Worm (Caenorhabditis elegans): ENCODE measurements around the gene F08D12.15.

F08D12.15 gene

DNA sequence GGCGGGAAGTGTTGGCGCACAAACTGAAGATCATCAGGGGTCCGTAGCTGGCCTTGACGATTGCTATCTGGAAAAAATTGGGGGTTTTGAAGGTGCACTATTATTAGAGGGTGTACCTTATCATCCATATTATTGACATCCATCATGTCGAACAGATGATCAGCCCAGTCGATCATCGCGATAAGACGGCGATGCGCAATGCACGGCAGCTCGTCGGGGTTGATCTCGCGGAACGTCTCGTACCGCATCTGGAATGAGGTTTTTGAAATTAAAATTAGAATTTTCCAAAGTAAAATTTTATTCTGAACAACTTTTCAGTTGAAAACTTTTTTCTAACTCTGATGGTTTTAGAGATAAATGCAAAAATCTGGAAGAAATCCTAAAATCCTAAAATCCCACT, 31.5 kb downstream of the F08D12.15 start:
- TF ChIP-seq efl-1 (optimal IDR thresholded peaks at IDR 0.05) = no peak
- TF ChIP-seq efl-1 (GFP tag; optimal IDR thresholded peaks at IDR 0.05 in 1 of 2) = peak in 1 of 2 experiments; percentile 63
- TF ChIP-seq snu-23 (GFP tag; optimal IDR thresholded peaks at IDR 0.05) = no peak
- TF ChIP-seq Y116A8C.19 (tag; optimal IDR thresholded peaks at IDR 0.05; ENCODE audit: borderline replicate concordance) = no peak

DNA sequence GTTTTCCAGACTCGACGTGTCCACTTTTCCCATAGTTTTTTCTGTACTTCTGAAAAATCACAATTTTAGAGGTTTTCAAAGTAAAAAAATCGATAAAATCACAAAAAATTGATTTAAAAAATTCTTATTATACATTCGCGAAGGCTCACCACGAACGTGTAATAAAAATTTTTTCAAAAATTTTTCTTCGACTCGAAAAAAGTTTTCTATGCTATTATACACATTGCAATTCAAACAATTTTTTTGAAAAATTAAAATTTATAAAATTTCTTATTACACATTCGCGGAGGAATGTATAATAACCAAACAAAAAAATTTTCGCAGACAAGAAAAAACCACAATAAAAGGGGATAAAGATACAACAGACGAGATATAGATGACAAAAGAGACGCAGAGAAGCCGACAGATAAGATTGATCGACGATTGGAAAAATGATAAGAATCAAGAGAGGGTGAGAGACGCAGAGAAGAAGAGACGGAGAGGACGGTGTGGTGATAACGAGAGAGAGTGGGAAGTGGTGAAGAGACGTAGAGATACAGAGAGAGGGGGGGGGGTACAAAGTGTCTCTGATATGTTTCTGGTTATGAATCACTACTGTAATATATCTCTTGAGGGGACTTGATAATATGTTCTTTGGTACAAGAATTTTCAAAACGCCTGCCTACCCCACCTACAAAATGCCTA, 34.3 kb downstream of the F08D12.15 start, which contains the start of gene nhr-119:
nhr-119 (minus strand) TSS at position 51 of the 684 bp plus-strand sequence.
- TF ChIP-seq nhr-20 (tag; optimal IDR thresholded peaks at IDR 0.05) (peak; percentile 90), efl-1 (optimal IDR thresholded peaks at IDR 0.05) (peak; percentile 61 to 65), efl-1 (GFP tag; optimal IDR thresholded peaks at IDR 0.05 in 1 of 2) (peak; percentile 23 to 95), lin-39 (tag; optimal IDR thresholded peaks at IDR 0.05) (peak; percentile 92), nhr-77 (tag; optimal IDR thresholded peaks at IDR 0.05) (peak; percentile 27), irx-1 (tag; optimal IDR thresholded peaks at IDR 0.05) (peak; percentile 28), lin-14 (GFP tag; optimal IDR thresholded peaks at IDR 0.05) (peak; percentile 83), ama-1 (optimal IDR thresholded peaks at IDR 0.05) (peak; percentile 0), nhr-47 (tag; optimal IDR thresholded peaks at IDR 0.05) (peak; percentile 77), blmp-1 (tag; optimal IDR thresholded peaks at IDR 0.05) (peak; percentile 69), efl-3 (GFP tag; optimal IDR thresholded peaks at IDR 0.05) (no peak), xbp-1 (tag; optimal IDR thresholded peaks at IDR 0.05) (peak; percentile 50), sup-37 (GFP tag; optimal IDR thresholded peaks at IDR 0.05) (no peak), mdl-1 (tag; optimal IDR thresholded peaks at IDR 0.05) (peak in 1 of 2 experiments; percentile 71), skn-1 (tag; optimal IDR thresholded peaks at IDR 0.05) (peak; percentile 4), lin-15B (tag; optimal IDR thresholded peaks at IDR 0.05) (no peak), nhr-84 (tag; optimal IDR thresholded peaks at IDR 0.05) (no peak), lin-35 (GFP tag; optimal IDR thresholded peaks at IDR 0.05) (peak; percentile 6 to 69), Y116A8C.19 (tag; optimal IDR thresholded peaks at IDR 0.05; ENCODE audit: borderline replicate concordance) (no peak), egl-13 (tag; optimal IDR thresholded peaks at IDR 0.05) (no peak), lin-13 (GFP tag; optimal IDR thresholded peaks at IDR 0.05) (peak; percentile 26), nhr-85 (tag) (peak; percentile 98), jun-1 (tag; optimal IDR thresholded peaks at IDR 0.05) (peak; percentile 73), nhr-71 (tag; optimal IDR thresholded peaks at IDR 0.05) (peak; percentile 94), nhr-90 (tag; optimal IDR thresholded peaks at IDR 0.05; ENCODE audit: poor library complexity) (peak; percentile 87), lsy-2 (tag; optimal IDR thresholded peaks at IDR 0.05) (peak; percentile 69 to 74), mep-1 (tag; optimal IDR thresholded peaks at IDR 0.05) (peak; percentile 52), C04F5.9 (tag; optimal IDR thresholded peaks at IDR 0.05) (no peak), snu-23 (GFP tag; optimal IDR thresholded peaks at IDR 0.05) (peak; percentile 83), elt-3 (tag; optimal IDR thresholded peaks at IDR 0.05) (peak in 3 of 6 experiments; percentile 91 to 99 (median 91)), nhr-12 (tag; optimal IDR thresholded peaks at IDR 0.05) (no peak), swsn-7 (tag; optimal IDR thresholded peaks at IDR 0.05) (peak; percentile 66), grh-1 (GFP tag; IDR thresholded peaks at IDR 0.05) (peak; percentile 71), ztf-4 (tag; optimal IDR thresholded peaks at IDR 0.05) (peak; percentile 40), nhr-19 (GFP tag; conservative IDR thresholded peaks at IDR 0.05) (peak; percentile 85), tbx-2 (tag; optimal IDR thresholded peaks at IDR 0.05) (peak; percentile 77), nhr-11 (tag; optimal IDR thresholded peaks at IDR 0.05) (peak; percentile 86), C16A3.4 (tag; optimal IDR thresholded peaks at IDR 0.05) (peak; percentile 19), pqm-1 (tag; optimal IDR thresholded peaks at IDR 0.05) (peak; percentile 18), tlp-1 (tag; optimal IDR thresholded peaks at IDR 0.05) (no peak), unc-130 (tag; optimal IDR thresholded peaks at IDR 0.05) (peak; percentile 48), dpl-1 (GFP tag; optimal IDR thresholded peaks at IDR 0.05) (peak; percentile 32 to 58 (median 34)), elt-2 (tag; optimal IDR thresholded peaks at IDR 0.05) (peak; percentile 95), rnt-1 (tag; optimal IDR thresholded peaks at IDR 0.05) (peak; percentile 87)
